Fruit fly (Drosophila melanogaster) whole organism, wandering third instar larva: Measurements from ENCODE around the gene CG34012.

ENCODE experiments used
- HLH106 ChIP-seq: fragments of 200-800 bp; optimal IDR thresholded peaks from 3 replicates; lab custom pipeline; 2019; ENCODE audit warnings: missing biosample characterization, mild to moderate bottlenecking, missing genetic modification characterization, moderate library complexity
- Sp1 ChIP-seq: fragments of 200-800 bp; sonication (Bioruptor generic); optimal IDR thresholded peaks from 3 replicates; lab custom pipeline; 2019; ENCODE audit warnings: missing biosample characterization, mild to moderate bottlenecking, missing genetic modification characterization, moderate library complexity
- dmrt93B ChIP-seq: fragments of 200-800 bp; sonication (Bioruptor generic); optimal IDR thresholded peaks from 2 replicates; lab custom pipeline; 2018; ENCODE audit warnings: missing biosample characterization, mild to moderate bottlenecking, missing genetic modification characterization
- dsf ChIP-seq: sonication (Bioruptor generic); optimal IDR thresholded peaks from 2 replicates; lab custom pipeline; 2016; ENCODE audit warnings: missing biosample characterization, missing genetic modification characterization, borderline replicate concordance
- foxo ChIP-seq, 2 experiments: fragments of 200-800 bp; sonication (Bioruptor generic); optimal IDR thresholded peaks; 2 replicates in 1 of 2; 3 replicates in 1 of 2; lab custom pipeline; 2016 to 2017; ENCODE audit warnings: missing biosample characterization in 2 of 2, missing genetic modification characterization in 2 of 2
- fru ChIP-seq: fragments of 200-800 bp; sonication (Bioruptor generic); optimal IDR thresholded peaks from 3 replicates; lab custom pipeline; 2016; ENCODE audit warnings: missing biosample characterization, mild to moderate bottlenecking, missing genetic modification characterization
- lola ChIP-seq: fragments of >200 bp; optimal IDR thresholded peaks from 2 replicates; lab custom pipeline; 2017; ENCODE audit warnings: missing biosample characterization, missing genetic modification characterization
- pan ChIP-seq: fragments of >200 bp; optimal IDR thresholded peaks from 2 replicates; lab custom pipeline; 2017
- psq ChIP-seq: fragments of 200-800 bp; sonication (Bioruptor generic); optimal IDR thresholded peaks from 3 replicates; lab custom pipeline; 2017; ENCODE audit warnings: missing biosample characterization, mild to moderate bottlenecking, missing genetic modification characterization, moderate library complexity
- sage ChIP-seq: fragments of 200-800 bp; sonication (Bioruptor generic); optimal IDR thresholded peaks from 2 replicates; lab custom pipeline; 2016; ENCODE audit warnings: missing biosample characterization, mild to moderate bottlenecking, missing genetic modification characterization
- sv ChIP-seq: fragments of 200-800 bp; sonication (Bioruptor generic); optimal IDR thresholded peaks from 3 replicates; lab custom pipeline; 2016; ENCODE audit warnings: missing biosample characterization, missing genetic modification characterization

- TF ChIP-seq HLH106 (no peak), psq (no peak), foxo (GFP tag; optimal IDR thresholded peaks at IDR 0.05; lab: Kevin White, UChicago) (no peak), lola (no peak), fru (GFP tag; lab: Kevin White, UChicago) (no peak), sv (GFP tag; lab: Kevin White, UChicago) (no peak), dsf (no peak), pan (lab: Kevin White, UChicago) (no peak), dmrt93B (GFP tag; lab: Kevin White, UChicago) (no peak), Sp1 (GFP tag; lab: Kevin White, UChicago) (no peak), sage (GFP tag; lab: Kevin White, UChicago) (no peak)
These were observed 29.6 kb upstream of the CG34012 start for dm6 chr3L:11138862-11139261.
